Worm (Caenorhabditis elegans) whole organism, late embryonic: ENCODE measurements around the gene chpf-2.

ENCODE experiments used
- Y22D7AL.16 ChIP-seq: sonication (generic microtip); optimal IDR thresholded peaks from 2 replicates; lab custom pipeline; 2016; ENCODE audit warnings: missing genetic modification characterization, missing compliant biosample characterization
- ceh-30 ChIP-seq: fragments of 150-350 bp; optimal IDR thresholded peaks from 2 replicates; lab custom pipeline; 2014; ENCODE audit warnings: missing biosample characterization, missing genetic modification characterization
- ceh-31 ChIP-seq: sonication (generic microtip); optimal IDR thresholded peaks from 2 replicates; lab custom pipeline; 2016; ENCODE audit warnings: missing genetic modification characterization, missing compliant biosample characterization
- ceh-34 ChIP-seq: sonication (generic microtip); optimal IDR thresholded peaks from 2 replicates; lab custom pipeline; 2016; ENCODE audit warnings: mild to moderate bottlenecking, missing genetic modification characterization, missing compliant biosample characterization
- ceh-9 ChIP-seq: sonication (generic microtip); optimal IDR thresholded peaks from 2 replicates; lab custom pipeline; 2016; ENCODE audit warnings: mild to moderate bottlenecking, missing genetic modification characterization, inconsistent platforms, missing compliant biosample characterization
- eyg-1 ChIP-seq: sonication (generic microtip); optimal IDR thresholded peaks from 2 replicates; lab custom pipeline; 2016; ENCODE audit warnings: missing genotype, missing genetic modification characterization, missing compliant biosample characterization
- hlh-15 ChIP-seq: sonication (generic microtip); optimal IDR thresholded peaks from 2 replicates; lab custom pipeline; 2016; ENCODE audit warnings: missing genetic modification characterization, missing compliant biosample characterization
- hlh-30 ChIP-seq: sonication (generic microtip); optimal IDR thresholded peaks from 2 replicates; lab custom pipeline; 2017; ENCODE audit warnings: antibody characterized with exemption, missing genetic modification characterization, missing compliant biosample characterization; ENCODE audit not compliant: insufficient read depth
- pax-1 ChIP-seq: fragments of 150-350 bp; optimal IDR thresholded peaks from 2 replicates; lab custom pipeline; 2014; ENCODE audit warnings: missing biosample characterization, missing genetic modification characterization
- pros-1 ChIP-seq: fragments of 150-350 bp; optimal IDR thresholded peaks from 2 replicates; lab custom pipeline; 2014; ENCODE audit warnings: missing biosample characterization, missing genetic modification reagents, missing genetic modification characterization
- tbx-2 ChIP-seq: sonication (generic microtip); optimal IDR thresholded peaks from 2 replicates; lab custom pipeline; 2016; ENCODE audit warnings: missing genetic modification characterization, missing compliant biosample characterization
- ztf-16 ChIP-seq: sonication (generic microtip); optimal IDR thresholded peaks from 2 replicates; lab custom pipeline; 2017; ENCODE audit warnings: missing genetic modification characterization, missing compliant biosample characterization

- TF ChIP-seq tbx-2 (tag; lab: Kevin White, UChicago): no peak
- no peak for TF ChIP-seq hlh-15 (tag; lab: Kevin White, UChicago)
- no peak for TF ChIP-seq pros-1 (tag; lab: Kevin White, UChicago)
- TF ChIP-seq hlh-30: no peak
- TF ChIP-seq ceh-30 (tag; lab: Kevin White, UChicago): no peak
- TF ChIP-seq ceh-9 (tag; lab: Kevin White, UChicago): no peak
- no peak for TF ChIP-seq ceh-34
- no peak for TF ChIP-seq ceh-31 (tag; lab: Kevin White, UChicago)
- no peak for TF ChIP-seq ztf-16 (tag; lab: Kevin White, UChicago)
- TF ChIP-seq pax-1 (tag; lab: Kevin White, UChicago): no peak
- no peak for TF ChIP-seq eyg-1
- no peak for TF ChIP-seq Y22D7AL.16 (tag; lab: Kevin White, UChicago)
Measured at ce11 chrV:3040930-3041329, 1.7 kb upstream of the chpf-2 start.
